Worm (Caenorhabditis elegans): ENCODE measurements around the gene ccch-3.

ce11 chrV:12635218-12635617, 24.3 kb downstream of the ccch-3 start:
- no peak for TF ChIP-seq lin-11 (tag; optimal IDR thresholded peaks at IDR 0.05)
- TF ChIP-seq hlh-8 (tag; optimal IDR thresholded peaks at IDR 0.05), result no peak
- TF ChIP-seq rnt-1 (tag; optimal IDR thresholded peaks at IDR 0.05), result no peak
- TF ChIP-seq sox-4 (tag; optimal IDR thresholded peaks at IDR 0.05), result no peak

Data from whole organism, late embryonic.